Worm (Caenorhabditis elegans): ENCODE data around the gene Y37B11A.3.

The Y37B11A.3 gene

DNA sequence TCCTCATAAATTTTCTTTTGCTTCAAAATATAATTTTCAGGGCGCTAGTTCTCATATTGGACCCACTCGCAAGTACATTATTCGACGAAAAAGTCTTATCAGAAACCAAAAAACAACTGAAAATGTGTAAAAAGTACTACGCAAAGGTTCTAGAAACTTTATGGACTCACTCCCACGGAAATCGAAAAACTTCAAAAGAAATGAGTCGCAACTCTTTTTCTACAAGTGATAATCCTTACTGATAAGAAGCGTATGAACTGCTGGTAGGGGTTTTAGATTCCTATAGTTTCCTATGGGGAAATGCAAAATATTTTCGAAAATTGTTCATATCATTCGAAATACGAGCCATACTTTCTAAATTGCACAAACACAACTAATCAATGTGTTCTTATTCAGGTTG is 40.5 kb downstream of the Y37B11A.3 start, which contains the start of gene B0244.5:
Gene B0244.5 (plus strand): TSS at position 301 of the 400 bp plus-strand sequence.
- TF ChIP-seq unc-62 (GFP tag; optimal IDR thresholded peaks at IDR 0.05): no peak

DNA sequence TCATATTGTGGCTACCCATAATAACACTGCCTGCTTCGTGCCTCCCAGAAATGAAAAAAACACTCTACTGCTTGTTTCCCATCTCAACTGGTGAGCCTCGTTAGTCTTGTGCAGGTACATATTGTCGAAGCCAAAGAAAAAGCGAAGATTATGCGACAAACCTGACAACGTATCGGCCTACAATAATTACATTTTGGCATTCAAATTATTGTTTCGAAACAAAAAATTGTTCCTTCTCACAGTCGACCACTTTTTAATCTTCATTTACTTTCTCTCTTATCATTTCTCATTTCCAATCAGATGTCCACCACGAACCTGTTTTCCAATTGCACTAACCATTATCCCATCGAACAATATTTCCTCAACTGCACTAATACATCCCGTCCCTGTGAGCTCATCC is 42.0 kb downstream of the Y37B11A.3 start, which contains the start of gene B0244.15:
Gene B0244.15 (plus strand): TSS at position 301 of the 400 bp plus-strand sequence.
- TF ChIP-seq unc-62 (GFP tag; optimal IDR thresholded peaks at IDR 0.05): no peak

DNA sequence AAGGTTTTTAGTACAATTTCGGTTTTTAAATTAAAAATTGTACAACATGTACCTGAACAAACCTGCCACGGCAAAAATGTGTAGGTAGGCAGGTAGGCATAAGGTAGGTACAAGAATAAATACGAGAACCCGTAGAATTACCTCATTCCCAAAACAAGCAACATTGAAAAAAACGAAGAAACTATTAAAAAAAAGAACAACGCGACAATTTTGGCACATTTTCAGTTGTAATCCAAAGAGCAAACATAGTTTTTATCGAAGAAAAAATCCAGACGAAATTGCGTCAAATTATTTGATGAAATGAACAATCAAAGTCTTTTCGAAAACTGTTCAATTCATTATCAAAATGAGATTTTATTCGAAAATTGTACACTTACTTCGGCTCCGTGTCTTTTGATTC is 44.5 kb downstream of the Y37B11A.3 start, which contains the start of gene B0244.16:
Gene B0244.16 (plus strand): TSS at position 301 of the 400 bp plus-strand sequence.
- no peak for TF ChIP-seq unc-62 (GFP tag; optimal IDR thresholded peaks at IDR 0.05)

DNA sequence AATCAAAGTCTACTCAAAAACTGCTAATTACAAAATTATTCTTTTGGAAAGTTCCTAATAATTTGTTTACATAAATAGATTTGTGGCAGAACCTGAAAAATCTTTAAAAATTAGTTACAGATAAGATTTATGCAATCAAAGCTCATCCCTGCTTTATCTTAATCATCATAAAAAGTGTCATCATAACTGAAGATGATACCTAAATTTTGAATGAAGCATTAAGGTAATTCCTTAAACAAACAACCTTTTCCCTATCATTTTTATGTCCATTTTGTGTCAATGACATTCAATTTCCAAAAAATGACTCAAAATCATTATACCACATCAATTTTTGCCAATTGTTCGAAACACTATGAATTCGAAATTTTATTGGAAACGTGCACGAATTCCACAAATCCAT is 47.4 kb downstream of the Y37B11A.3 start, which contains the start of gene B0244.6:
Gene B0244.6 (plus strand): TSS at position 301 of the 400 bp plus-strand sequence.
- no peak for TF ChIP-seq unc-62 (GFP tag; optimal IDR thresholded peaks at IDR 0.05)

DNA sequence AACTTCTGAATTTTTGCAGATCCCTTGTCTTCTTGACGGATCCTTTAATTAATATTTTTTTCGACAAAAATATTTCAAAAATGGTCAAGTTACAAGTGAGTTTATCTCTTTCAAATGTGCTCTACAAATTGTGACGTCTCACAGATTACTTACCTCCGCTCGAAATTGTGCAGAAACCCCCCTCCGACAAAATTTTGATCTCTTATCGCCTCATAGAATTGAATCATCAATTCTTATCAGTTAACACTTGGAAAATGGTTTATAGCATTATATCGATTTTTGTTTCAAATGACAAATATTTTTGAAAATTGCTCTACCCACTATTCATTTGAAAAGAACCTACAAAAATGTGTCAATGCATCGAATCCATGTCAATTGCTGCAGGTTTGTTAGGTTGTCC is 50.2 kb downstream of the Y37B11A.3 start, which contains the start of gene B0244.10:
Gene B0244.10 (plus strand): TSS at position 254 of the 400 bp plus-strand sequence.
- TF ChIP-seq unc-62 (GFP tag; optimal IDR thresholded peaks at IDR 0.05): no peak
